Fruit fly (Drosophila melanogaster) whole organism, embryonic: ENCODE measurements around the gene HDAC1.

ENCODE experiments used
- Atf3 ChIP-seq: fragments of 200-800 bp; sonication (Bioruptor generic); optimal IDR thresholded peaks from 3 replicates; lab custom pipeline; 2016; ENCODE audit warnings: missing biosample characterization, missing genetic modification characterization
- Blimp-1 ChIP-seq: fragments of 200-800 bp; sonication (Bioruptor generic); optimal IDR thresholded peaks from 3 replicates; lab custom pipeline; 2018; ENCODE audit warnings: missing biosample characterization, missing genetic modification characterization, mild to moderate bottlenecking, moderate library complexity, missing genetic modification reagents
- CG10147 ChIP-seq: fragments of 200-800 bp; sonication (Bioruptor generic); optimal IDR thresholded peaks from 2 replicates; lab custom pipeline; 2019; ENCODE audit warnings: missing biosample characterization, mild to moderate bottlenecking, missing genetic modification characterization, moderate library complexity
- CG1024 ChIP-seq: fragments of 200-800 bp; sonication (Bioruptor generic); IDR thresholded peaks from 2 replicates; pipeline ENCODE4 v1.3.6; 2022; ENCODE audit warnings: missing biosample characterization, missing genetic modification characterization
- CG11247 ChIP-seq: fragments of 200-800 bp; sonication (Bioruptor generic); IDR thresholded peaks from 2 replicates; pipeline ENCODE4 v1.3.6; 2022; ENCODE audit warnings: missing biosample characterization, missing genetic modification characterization
- CG13424 ChIP-seq: fragments of 200-800 bp; sonication (Bioruptor generic); optimal IDR thresholded peaks from 2 replicates; lab custom pipeline; 2019; ENCODE audit warnings: missing biosample characterization, mild to moderate bottlenecking, missing genetic modification characterization, moderate library complexity
- CG15601 ChIP-seq: fragments of 200-800 bp; sonication (Bioruptor generic); optimal IDR thresholded peaks from 3 replicates; lab custom pipeline; 2019; ENCODE audit warnings: missing biosample characterization, mild to moderate bottlenecking, missing genetic modification characterization, moderate library complexity
- CG18262 ChIP-seq: fragments of 200-800 bp; optimal IDR thresholded peaks from 3 replicates; lab custom pipeline; 2019; ENCODE audit warnings: missing biosample characterization, mild to moderate bottlenecking, missing genetic modification characterization, moderate library complexity
- CG30431 ChIP-seq: fragments of 200-800 bp; sonication (Bioruptor generic); optimal IDR thresholded peaks from 2 replicates; lab custom pipeline; 2017; ENCODE audit warnings: missing biosample characterization, missing genetic modification characterization
- CG32532 ChIP-seq: fragments of 200-800 bp; sonication (Bioruptor generic); IDR thresholded peaks from 2 replicates; pipeline ENCODE4 v1.3.6; 2022; ENCODE audit warnings: missing biosample characterization, missing genetic modification characterization
- CG4328 ChIP-seq: fragments of 200-800 bp; sonication (Bioruptor generic); optimal IDR thresholded peaks from 3 replicates; lab custom pipeline; 2017; ENCODE audit warnings: missing biosample characterization, missing genetic modification reagents, missing genetic modification characterization
- CG5180 ChIP-seq: fragments of 200-800 bp; sonication (Bioruptor generic); optimal IDR thresholded peaks from 3 replicates; lab custom pipeline; 2017; ENCODE audit warnings: missing biosample characterization, missing genetic modification characterization, mild to moderate bottlenecking, moderate library complexity, missing genetic modification reagents
- CG6175 ChIP-seq: fragments of 200-800 bp; sonication (Bioruptor generic); IDR thresholded peaks from 3 replicates; pipeline ENCODE4 v1.3.6; 2022; ENCODE audit warnings: missing biosample characterization, missing genetic modification characterization
- CG6254 ChIP-seq: fragments of 200-800 bp; sonication (Bioruptor generic); optimal IDR thresholded peaks from 3 replicates; lab custom pipeline; 2017; ENCODE audit warnings: mild to moderate bottlenecking, missing biosample characterization, missing genetic modification reagents, missing genetic modification characterization
- CG7271 ChIP-seq: fragments of 200-800 bp; sonication (Bioruptor generic); optimal IDR thresholded peaks from 2 replicates; lab custom pipeline; 2018; ENCODE audit warnings: missing biosample characterization, mild to moderate bottlenecking, missing genetic modification characterization, moderate library complexity
- CG7745 ChIP-seq: fragments of 200-800 bp; sonication (Bioruptor generic); optimal IDR thresholded peaks from 2 replicates; lab custom pipeline; 2018; ENCODE audit warnings: missing biosample characterization, mild to moderate bottlenecking, missing genetic modification characterization, moderate library complexity
- CG7839 ChIP-seq: fragments of 200-800 bp; sonication (Bioruptor generic); optimal IDR thresholded peaks from 3 replicates; lab custom pipeline; 2018; ENCODE audit warnings: missing biosample characterization, mild to moderate bottlenecking, missing genetic modification characterization, moderate library complexity
- CG8359 ChIP-seq: fragments of 200-800 bp; sonication (Bioruptor generic); optimal IDR thresholded peaks from 2 replicates; lab custom pipeline; 2017; ENCODE audit warnings: missing biosample characterization, mild to moderate bottlenecking, missing genetic modification characterization, borderline replicate concordance
- Dll ChIP-seq: fragments of 200-800 bp; sonication (Bioruptor generic); IDR thresholded peaks from 4 replicates; pipeline ENCODE4 v1.3.6; 2022; ENCODE audit warnings: missing biosample characterization, missing genetic modification characterization; ENCODE audit not compliant: partially characterized antibody
- HHEX ChIP-seq: fragments of 200-800 bp; sonication (Bioruptor generic); optimal IDR thresholded peaks from 3 replicates; lab custom pipeline; 2017; ENCODE audit warnings: missing biosample characterization, mild to moderate bottlenecking, missing genetic modification characterization, missing genetic modification reagents
- HmgZ ChIP-seq: fragments of 200-800 bp; sonication (Bioruptor generic); optimal IDR thresholded peaks from 2 replicates; lab custom pipeline; 2018; ENCODE audit warnings: missing biosample characterization, mild to moderate bottlenecking, missing genetic modification characterization
- Hr3 ChIP-seq: fragments of 200-800 bp; sonication (Bioruptor generic); optimal IDR thresholded peaks from 3 replicates; lab custom pipeline; 2016; ENCODE audit warnings: missing biosample characterization, missing genetic modification characterization
- Hr39 ChIP-seq: fragments of >200 bp; optimal IDR thresholded peaks from 2 replicates; lab custom pipeline; 2017
- Lim3 ChIP-seq: fragments of 200-800 bp; sonication (Bioruptor generic); IDR thresholded peaks from 2 replicates; pipeline ENCODE4 v1.3.6; 2022; ENCODE audit warnings: missing biosample characterization, missing genetic modification characterization
- MESR4 ChIP-seq: fragments of 200-800 bp; sonication (Bioruptor generic); optimal IDR thresholded peaks from 2 replicates; lab custom pipeline; 2018; ENCODE audit warnings: missing biosample characterization, mild to moderate bottlenecking, missing genetic modification characterization, moderate library complexity
- Scr ChIP-seq: fragments of 200-800 bp; sonication (Bioruptor generic); IDR thresholded peaks from 2 replicates; pipeline ENCODE4 v1.3.6; 2022; ENCODE audit warnings: missing biosample characterization, missing genetic modification characterization; ENCODE audit not compliant: partially characterized antibody
- Trl ChIP-seq, 3 experiments: fragments of >200 bp in 2 of 3; fragments of 200-800 bp in 1 of 3; sonication (Bioruptor generic) in 1 of 3; optimal IDR thresholded peaks; 2 replicates in 1 of 3; 3 replicates in 2 of 3; lab custom pipeline; 2016 to 2017; ENCODE audit warnings: missing biosample characterization in 1 of 3, missing genetic modification characterization in 1 of 3
- dati ChIP-seq: fragments of 200-800 bp; sonication (Bioruptor generic); IDR thresholded peaks from 2 replicates; pipeline ENCODE4 v1.3.6; 2022; ENCODE audit warnings: missing biosample characterization, missing genetic modification characterization
- dpn ChIP-seq, 2 experiments: fragments of 200-800 bp; sonication (Bioruptor generic); optimal IDR thresholded peaks; 3 replicates each; lab custom pipeline; 2016; ENCODE audit warnings: missing biosample characterization in 2 of 2, missing genetic modification characterization in 2 of 2
- ems ChIP-seq: fragments of 200-800 bp; sonication (Bioruptor generic); optimal IDR thresholded peaks from 3 replicates; lab custom pipeline; 2016; ENCODE audit warnings: missing biosample characterization, missing genetic modification characterization
- ewg ChIP-seq: fragments of 200-800 bp; sonication (Bioruptor generic); optimal IDR thresholded peaks from 3 replicates; lab custom pipeline; 2017; ENCODE audit warnings: mild to moderate bottlenecking, missing biosample characterization, missing genetic modification reagents, missing genetic modification characterization
- eyg ChIP-seq: fragments of 200-800 bp; sonication (Bioruptor generic); optimal IDR thresholded peaks from 3 replicates; lab custom pipeline; 2016; ENCODE audit warnings: missing biosample characterization, missing genetic modification characterization
- gce ChIP-seq: fragments of 200-800 bp; sonication (Bioruptor generic); IDR thresholded peaks from 3 replicates; pipeline ENCODE4 v1.3.6; 2022; ENCODE audit warnings: missing biosample characterization, missing genetic modification characterization
- gcm2 ChIP-seq: fragments of 200-800 bp; sonication (Bioruptor generic); optimal IDR thresholded peaks from 2 replicates; lab custom pipeline; 2016; ENCODE audit warnings: missing biosample characterization, missing genetic modification characterization
- gsb ChIP-seq: fragments of 200-800 bp; sonication (Bioruptor generic); IDR thresholded peaks from 2 replicates; pipeline ENCODE4 v1.3.6; 2022; ENCODE audit warnings: missing biosample characterization, missing genetic modification characterization
- kah ChIP-seq: fragments of 200-800 bp; sonication (Bioruptor generic); optimal IDR thresholded peaks from 2 replicates; lab custom pipeline; 2018; ENCODE audit warnings: missing biosample characterization, mild to moderate bottlenecking, missing genetic modification characterization
- knrl ChIP-seq: fragments of 200-800 bp; sonication (Bioruptor generic); IDR thresholded peaks from 3 replicates; pipeline ENCODE4 v1.3.6; 2022; ENCODE audit warnings: missing biosample characterization, missing genetic modification characterization; ENCODE audit not compliant: partially characterized antibody
- lov ChIP-seq, 2 experiments: fragments of 200-800 bp in 1 of 2; fragments of >200 bp in 1 of 2; sonication (Bioruptor generic) in 1 of 2; IDR thresholded peaks in 1 of 2; optimal IDR thresholded peaks in 1 of 2; 2 replicates in 1 of 2; 3 replicates in 1 of 2; pipeline versions ENCODE4 v1.3.6 to Lab custom; 2017 to 2022; ENCODE audit warnings: missing biosample characterization in 1 of 2, missing genetic modification characterization in 1 of 2
- nmo ChIP-seq: fragments of 200-800 bp; sonication (Bioruptor generic); optimal IDR thresholded peaks from 2 replicates; lab custom pipeline; 2018; ENCODE audit warnings: missing biosample characterization, mild to moderate bottlenecking, missing genetic modification characterization, moderate library complexity
- nom ChIP-seq: fragments of 200-800 bp; sonication (Bioruptor generic); optimal IDR thresholded peaks from 2 replicates; lab custom pipeline; 2017; ENCODE audit warnings: missing biosample characterization, missing genetic modification characterization, mild to moderate bottlenecking, moderate library complexity, missing genetic modification reagents
- phol ChIP-seq: fragments of 200-800 bp; sonication (Bioruptor generic); optimal IDR thresholded peaks from 3 replicates; lab custom pipeline; 2018; ENCODE audit warnings: missing biosample characterization, mild to moderate bottlenecking, missing genetic modification characterization, moderate library complexity
- psq ChIP-seq: fragments of 200-800 bp; sonication (Bioruptor generic); optimal IDR thresholded peaks from 2 replicates; lab custom pipeline; 2017; ENCODE audit warnings: missing biosample characterization, missing genetic modification characterization
- schlank ChIP-seq: fragments of 200-800 bp; sonication (Bioruptor generic); optimal IDR thresholded peaks from 2 replicates; lab custom pipeline; 2018; ENCODE audit warnings: missing biosample characterization, mild to moderate bottlenecking, missing genetic modification characterization
- sens ChIP-seq: fragments of 200-800 bp; sonication (Bioruptor generic); peaks from one replicate; lab custom pipeline; 2016; ENCODE audit warnings: missing biosample characterization, missing genetic modification characterization
- seq ChIP-seq: fragments of 200-800 bp; sonication (Bioruptor generic); IDR thresholded peaks from 2 replicates; pipeline ENCODE4 v1.3.6; 2022; ENCODE audit warnings: missing biosample characterization, missing genetic modification characterization
- ttk ChIP-seq: fragments of 200-800 bp; sonication (Bioruptor generic); IDR thresholded peaks from 2 replicates; pipeline ENCODE4 v2.1.2; 2022; ENCODE audit warnings: missing biosample characterization, missing genetic modification characterization
- vnd ChIP-seq: fragments of 200-800 bp; sonication (Bioruptor generic); IDR thresholded peaks from 3 replicates; pipeline ENCODE4 v1.3.6; 2022; ENCODE audit warnings: missing biosample characterization, missing genetic modification characterization; ENCODE audit not compliant: partially characterized antibody
- vvl ChIP-seq: fragments of 200-800 bp; sonication (Bioruptor generic); IDR thresholded peaks from 2 replicates; pipeline ENCODE4 v1.3.6; 2022; ENCODE audit warnings: missing biosample characterization, missing genetic modification characterization
- zen ChIP-seq: fragments of 200-800 bp; sonication (Bioruptor generic); optimal IDR thresholded peaks from 3 replicates; lab custom pipeline; 2018; ENCODE audit warnings: missing biosample characterization, mild to moderate bottlenecking, missing genetic modification characterization, moderate library complexity

HDAC1 gene

DNA sequence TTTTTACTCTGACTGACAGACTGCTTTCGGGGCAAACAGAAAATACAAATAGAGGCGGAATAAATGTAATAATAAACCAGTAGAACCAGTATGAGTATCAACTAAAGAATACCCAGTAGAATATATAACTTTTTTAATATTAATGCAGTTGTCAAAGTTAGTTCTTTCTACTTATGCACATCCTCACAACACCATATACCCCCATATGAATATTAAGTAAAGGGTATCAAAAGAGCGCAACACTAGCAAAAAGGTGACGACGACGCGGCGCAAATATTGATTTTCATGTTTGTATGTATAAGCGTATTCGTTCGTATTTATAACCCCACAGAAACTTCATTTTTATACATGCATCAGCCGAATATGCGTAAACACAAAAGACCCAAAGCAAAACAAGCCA is 13.5 kb upstream of the HDAC1 start (continued):
- TF ChIP-seq CG11247 (GFP tag; lab: Robert Waterston, UW) (peak; percentile 92), gce (GFP tag; lab: Robert Waterston, UW) (peak; percentile 90), HmgZ (peak; percentile 89), nom (GFP tag; lab: Kevin White, UChicago) (peak; percentile 36), HHEX (peak; percentile 94), CG10147 (peak; percentile 94), CG6175 (peak; percentile 78; the same call in 2 of the 3 replicates), zen (tag; lab: Kevin White, UChicago) (peak; percentile 94), CG8359 (peak; percentile 90), CG18262 (tag; lab: Kevin White, UChicago) (peak; percentile 97), MESR4 (GFP tag; lab: Kevin White, UChicago) (peak; percentile 30), CG7839 (tag; lab: Kevin White, UChicago) (peak; percentile 95), eyg (peak; percentile 84), sens (peak; percentile 99), Scr (no peak), CG1024 (peak; percentile 90), ewg (GFP tag; lab: Kevin White, UChicago) (peak; percentile 89), ttk (peak; percentile 92), Hr3 (GFP tag; lab: Kevin White, UChicago) (peak; percentile 90), schlank (tag; lab: Kevin White, UChicago) (peak; percentile 20), CG5180 (GFP tag; lab: Kevin White, UChicago) (peak; percentile 87), CG7271 (tag; lab: Kevin White, UChicago) (peak; percentile 91), Trl (optimal IDR thresholded peaks at IDR 0.05; lab: Kevin White, UChicago) (no peak), Trl (GFP tag; optimal IDR thresholded peaks at IDR 0.05; lab: Kevin White, UChicago) (peak; percentile 85), CG7745 (tag; lab: Kevin White, UChicago) (no peak), psq (GFP tag; lab: Kevin White, UChicago) (peak; percentile 79), CG6254 (GFP tag; lab: Kevin White, UChicago) (peak; percentile 95), Dll (GFP tag; lab: Robert Waterston, UW) (no peak), CG15601 (tag; lab: Kevin White, UChicago) (peak; percentile 92), CG4328 (peak; percentile 56), knrl (GFP tag; lab: Robert Waterston, UW) (no peak), CG13424 (peak; percentile 93), seq (peak; percentile 92), Hr39 (no peak), ems (GFP tag; lab: Kevin White, UChicago) (peak; percentile 92), phol (peak; percentile 94), dati (peak; percentile 89), Lim3 (GFP tag; lab: Robert Waterston, UW) (peak; percentile 46; the same call in 1 of the 2 replicates), vnd (no peak), gsb (peak; percentile 90), nmo (GFP tag; lab: Kevin White, UChicago) (peak; percentile 95), gcm2 (peak; percentile 80), CG32532 (GFP tag; lab: Robert Waterston, UW) (peak; percentile 93), lov (optimal IDR thresholded peaks at IDR 0.05; lab: Kevin White, UChicago) (no peak), lov (GFP tag; IDR thresholded peaks at IDR 0.05; lab: Robert Waterston, UW) (peak; percentile 90), kah (GFP tag; lab: Kevin White, UChicago) (peak; percentile 85), CG30431 (peak; percentile 77), Blimp-1 (GFP tag; lab: Kevin White, UChicago) (peak; percentile 94), dpn (GFP tag; optimal IDR thresholded peaks at IDR 0.05; lab: Kevin White, UChicago) (peak; percentile 90 to 92), vvl (GFP tag; lab: Robert Waterston, UW) (peak; percentile 98), Atf3 (GFP tag; lab: Kevin White, UChicago) (peak; percentile 75)
